Worm (Caenorhabditis elegans) whole organism, L3 larva: ENCODE results near the gene T21B10.3.

Source experiments
- ama-1 ChIP-seq: fragments of 150-350 bp; optimal IDR thresholded peaks from 2 replicates; lab custom pipeline; 2018
- ceh-28 ChIP-seq: fragments of 150-350 bp; optimal IDR thresholded peaks from 2 replicates; lab custom pipeline; 2014; ENCODE audit warnings: missing biosample characterization, missing genetic modification reagents, missing genetic modification characterization
- fkh-10 ChIP-seq: sonication (generic microtip); optimal IDR thresholded peaks from 2 replicates; lab custom pipeline; 2017; ENCODE audit warnings: missing biosample characterization, missing genetic modification reagents, missing genetic modification characterization
- fos-1 ChIP-seq: fragments of 150-350 bp; optimal IDR thresholded peaks from 2 replicates; lab custom pipeline; 2014; ENCODE audit warnings: missing biosample characterization, missing genetic modification characterization
- jun-1 ChIP-seq: fragments of 150-350 bp; optimal IDR thresholded peaks from 2 replicates; lab custom pipeline; 2014; ENCODE audit warnings: missing biosample characterization, missing genetic modification reagents, missing genetic modification characterization
- lin-39 ChIP-seq: fragments of 150-350 bp; optimal IDR thresholded peaks from 2 replicates; lab custom pipeline; 2018; ENCODE audit warnings: missing biosample characterization, missing genetic modification reagents, missing genetic modification characterization
- nfya-1 ChIP-seq: sonication (generic microtip); optimal IDR thresholded peaks from 2 replicates; lab custom pipeline; 2017; ENCODE audit warnings: missing genetic modification characterization, mild to moderate bottlenecking, missing compliant biosample characterization, antibody characterized with exemption, moderate library complexity; ENCODE audit not compliant: insufficient read depth
- nhr-11 ChIP-seq: fragments of 150-350 bp; optimal IDR thresholded peaks from 2 replicates; lab custom pipeline; 2014; ENCODE audit warnings: missing biosample characterization, missing genetic modification characterization
- pha-4 ChIP-seq: fragments of 150-350 bp; optimal IDR thresholded peaks from 2 replicates; lab custom pipeline; 2014; ENCODE audit warnings: missing biosample characterization, missing genetic modification reagents, missing genetic modification characterization
- pqm-1 ChIP-seq: fragments of 150-350 bp; optimal IDR thresholded peaks from 2 replicates; lab custom pipeline; 2017; ENCODE audit warnings: missing biosample characterization, missing genetic modification characterization, inconsistent platforms
- sea-2 ChIP-seq: fragments of 150-350 bp; sonication (generic microtip); optimal IDR thresholded peaks from 4 replicates; lab custom pipeline; 2014; ENCODE audit warnings: missing biosample characterization, missing genetic modification reagents, missing genetic modification characterization
- skn-1 ChIP-seq: fragments of 150-350 bp; optimal IDR thresholded peaks from 2 replicates; lab custom pipeline; 2014; ENCODE audit warnings: missing biosample characterization, missing genetic modification characterization
- unc-62 ChIP-seq: fragments of 150-350 bp; sonication (generic microtip); optimal IDR thresholded peaks from 4 replicates; lab custom pipeline; 2014; ENCODE audit warnings: missing biosample characterization, missing genetic modification reagents, missing genetic modification characterization
- ztf-11 ChIP-seq: fragments of 150-350 bp; optimal IDR thresholded peaks from 2 replicates; lab custom pipeline; 2014; ENCODE audit warnings: missing biosample characterization, missing genetic modification characterization

DNA sequence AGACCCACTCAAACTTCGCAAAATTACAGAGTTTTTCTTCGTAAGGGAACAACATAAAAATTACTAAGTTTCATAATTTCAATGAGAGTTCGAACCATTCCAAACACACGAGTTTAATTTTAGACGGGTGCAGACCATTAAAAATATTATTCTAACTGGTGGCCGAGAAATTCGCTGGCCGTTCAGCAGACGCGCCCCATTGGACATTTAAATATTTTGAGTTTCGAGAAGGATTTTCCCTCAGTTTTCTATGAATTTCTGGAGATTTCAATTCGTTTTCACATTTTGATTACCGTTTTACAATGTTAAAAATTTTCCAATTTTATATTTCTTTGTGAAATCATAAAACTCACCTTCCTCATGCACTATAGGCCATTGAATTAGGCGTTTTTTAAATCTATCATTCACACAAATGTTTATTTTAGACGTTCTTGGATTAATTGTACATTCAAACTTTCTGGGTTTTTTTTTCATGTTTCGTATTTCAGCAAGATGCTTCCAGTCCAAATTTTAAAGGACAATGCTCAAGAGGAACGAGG, 6.9 kb upstream of the T21B10.3 start, which contains the start of gene cct-2:
- TF ChIP-seq unc-62 (GFP tag; lab: Kevin White, UChicago) (no peak), jun-1 (tag; lab: Kevin White, UChicago) (no peak), ceh-28 (tag; lab: Kevin White, UChicago) (no peak), pqm-1 (no peak), ztf-11 (no peak), sea-2 (GFP tag; lab: Kevin White, UChicago) (no peak), fkh-10 (GFP tag; lab: Kevin White, UChicago) (no peak), ama-1 (lab: Kevin White, UChicago) (no peak), nhr-11 (no peak), pha-4 (tag; lab: Kevin White, UChicago) (peak; percentile 72), fos-1 (tag; lab: Kevin White, UChicago) (no peak), skn-1 (tag; lab: Kevin White, UChicago) (no peak), nfya-1 (peak; percentile 65), lin-39 (tag; lab: Kevin White, UChicago) (peak; percentile 40)
